Worm (Caenorhabditis elegans) whole organism, L4/young adult: ENCODE data around the gene D1044.1.

ENCODE experiments used
- W03F9.2 ChIP-seq: fragments of 150-350 bp; optimal IDR thresholded peaks from 2 replicates; lab custom pipeline; 2014; ENCODE audit warnings: missing biosample characterization, missing genetic modification characterization
- him-1 ChIP-seq: sonication (generic microtip); optimal IDR thresholded peaks from 2 replicates; lab custom pipeline; 2016; ENCODE audit warnings: missing genotype, missing genetic modification reagents, missing genetic modification characterization, missing compliant biosample characterization

DNA sequence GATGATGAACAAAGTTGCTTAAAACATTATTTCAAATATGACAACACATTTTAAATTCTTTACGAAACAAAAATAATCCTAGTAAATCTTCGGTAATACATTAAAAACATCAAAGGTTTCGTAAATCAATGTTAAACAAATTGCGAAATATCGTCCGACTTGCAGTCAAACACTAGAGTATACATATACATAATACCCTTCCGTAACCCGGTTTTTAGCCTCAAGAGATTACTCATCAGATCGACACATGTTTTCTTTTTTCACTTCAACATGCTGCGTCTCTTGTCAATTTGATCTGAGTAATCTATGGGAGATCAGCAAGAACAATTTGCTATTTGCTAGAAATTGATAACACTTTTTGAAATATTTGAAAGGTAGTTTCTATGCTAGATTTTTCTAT, 2.2 kb downstream of the D1044.1 start:
- TF ChIP-seq W03F9.2 (tag; lab: Kevin White, UChicago) (no peak), him-1 (tag; lab: Kevin White, UChicago) (no peak)
